Worm (Caenorhabditis elegans) whole organism, L2 larva: ENCODE measurements around the gene W10C6.2.

Source experiments
- F13H6.1 ChIP-seq: sonication (generic microtip); optimal IDR thresholded peaks from 2 replicates; lab custom pipeline; 2016; ENCODE audit warnings: missing genetic modification characterization, missing compliant biosample characterization
- blmp-1 ChIP-seq: sonication (generic microtip); optimal IDR thresholded peaks from 2 replicates; lab custom pipeline; 2017; ENCODE audit warnings: missing genetic modification characterization, mild to moderate bottlenecking, missing compliant biosample characterization, antibody characterized with exemption, moderate library complexity; ENCODE audit not compliant: insufficient read depth
- dmd-4 ChIP-seq: sonication (generic microtip); optimal IDR thresholded peaks from 2 replicates; lab custom pipeline; 2017; ENCODE audit warnings: missing biosample characterization, missing genetic modification characterization
- fos-1 ChIP-seq: fragments of 150-350 bp; optimal IDR thresholded peaks from 2 replicates; lab custom pipeline; 2014; ENCODE audit warnings: missing biosample characterization, missing genetic modification characterization
- lsy-2 ChIP-seq, 2 experiments: fragments of 150-350 bp in 1 of 2; sonication (generic microtip) in 1 of 2; optimal IDR thresholded peaks; 2 replicates each; lab custom pipeline; 2014 to 2017; ENCODE audit warnings: missing biosample characterization in 2 of 2, missing genetic modification characterization in 2 of 2
- nhr-11 ChIP-seq: fragments of 150-350 bp; optimal IDR thresholded peaks from 2 replicates; lab custom pipeline; 2014; ENCODE audit warnings: missing biosample characterization, missing genetic modification characterization
- nhr-77 ChIP-seq: fragments of 150-350 bp; optimal IDR thresholded peaks from 2 replicates; lab custom pipeline; 2014; ENCODE audit warnings: missing biosample characterization, missing genetic modification characterization
- ztf-4 ChIP-seq: fragments of 150-350 bp; optimal IDR thresholded peaks from 2 replicates; lab custom pipeline; 2014; ENCODE audit warnings: missing biosample characterization, missing genetic modification characterization

DNA sequence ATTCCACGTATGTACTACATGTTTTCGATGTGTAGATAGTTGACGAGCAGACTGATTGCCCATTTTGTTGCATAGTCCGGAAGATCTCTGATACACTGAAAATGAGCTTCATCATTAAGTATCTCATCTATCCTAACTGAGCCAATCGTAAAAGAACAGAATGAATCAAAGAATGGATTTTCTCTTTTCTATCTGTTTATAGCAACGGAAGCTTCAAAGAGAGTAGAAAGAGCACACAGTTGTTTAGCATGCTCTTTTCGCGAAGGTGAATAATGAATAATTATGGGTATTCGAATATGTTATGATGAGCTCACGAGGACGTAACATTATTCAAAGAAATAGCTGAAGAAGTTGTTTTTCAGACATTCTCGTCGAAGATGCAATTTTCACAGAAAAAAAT, 10.6 kb downstream of the W10C6.2 start, which contains the start of gene glb-4:
- TF ChIP-seq dmd-4 (no peak), nhr-77 (tag; lab: Kevin White, UChicago) (no peak), nhr-11 (tag; lab: Kevin White, UChicago) (no peak), ztf-4 (tag; lab: Kevin White, UChicago) (no peak), lsy-2 (tag; optimal IDR thresholded peaks at IDR 0.05; lab: Kevin White, UChicago) (no peak), blmp-1 (tag; lab: Kevin White, UChicago) (no peak), fos-1 (tag; lab: Kevin White, UChicago) (no peak), F13H6.1 (tag; lab: Kevin White, UChicago) (no peak)
